Worm (Caenorhabditis elegans) whole organism, early embryonic: Measurements from ENCODE around the gene klp-20.

Experiments
- F13C5.2 ChIP-seq: sonication (generic microtip); optimal IDR thresholded peaks from 2 replicates; lab custom pipeline; 2017; ENCODE audit warnings: mild to moderate bottlenecking, missing genetic modification characterization, inconsistent platforms, missing compliant biosample characterization
- ama-1 ChIP-seq: fragments of 150-350 bp; optimal IDR thresholded peaks from 2 replicates; lab custom pipeline; 2014
- ets-7 ChIP-seq: sonication (generic microtip); optimal IDR thresholded peaks from 2 replicates; lab custom pipeline; 2016; ENCODE audit warnings: missing genotype, missing genetic modification characterization, missing compliant biosample characterization
- flt-1 ChIP-seq: fragments of 200-800 bp; sonication (Bioruptor generic); IDR thresholded peaks from 2 replicates; pipeline ENCODE4 v1.3.6; 2022; ENCODE audit warnings: missing genetic modification characterization, missing compliant biosample characterization
- hmg-4 ChIP-seq: fragments of 200-800 bp; sonication (Bioruptor generic); optimal IDR thresholded peaks from 2 replicates; lab custom pipeline; 2018; ENCODE audit warnings: mild to moderate bottlenecking, missing genetic modification characterization, missing compliant biosample characterization
- scrt-1 ChIP-seq: fragments of 200-800 bp; sonication (Bioruptor generic); IDR thresholded peaks from 2 replicates; pipeline ENCODE4 v1.3.6; 2022; ENCODE audit warnings: missing genetic modification characterization, missing compliant biosample characterization
- tbx-11 ChIP-seq: fragments of 200-800 bp; sonication (Bioruptor generic); IDR thresholded peaks from 2 replicates; pipeline ENCODE4 v1.3.6; 2022; ENCODE audit warnings: missing genetic modification characterization, missing compliant biosample characterization

- TF ChIP-seq tbx-11 (GFP tag; lab: Robert Waterston, UW), result no peak
- TF ChIP-seq ama-1, result no peak
- no peak for TF ChIP-seq hmg-4 (GFP tag; lab: Kevin White, UChicago)
- TF ChIP-seq ets-7 (tag; lab: Kevin White, UChicago), result no peak
- no peak for TF ChIP-seq scrt-1 (GFP tag; lab: Robert Waterston, UW)
- no peak for TF ChIP-seq flt-1 (GFP tag; lab: Robert Waterston, UW)
- TF ChIP-seq F13C5.2 (tag; lab: Kevin White, UChicago), result no peak
Measured at ce11 chrIII:188426-188888, 21.3 kb upstream of the klp-20 start, which contains the start of gene ubc-20.
